Fruit fly (Drosophila melanogaster): ENCODE data around the gene Mcr.

DNA sequence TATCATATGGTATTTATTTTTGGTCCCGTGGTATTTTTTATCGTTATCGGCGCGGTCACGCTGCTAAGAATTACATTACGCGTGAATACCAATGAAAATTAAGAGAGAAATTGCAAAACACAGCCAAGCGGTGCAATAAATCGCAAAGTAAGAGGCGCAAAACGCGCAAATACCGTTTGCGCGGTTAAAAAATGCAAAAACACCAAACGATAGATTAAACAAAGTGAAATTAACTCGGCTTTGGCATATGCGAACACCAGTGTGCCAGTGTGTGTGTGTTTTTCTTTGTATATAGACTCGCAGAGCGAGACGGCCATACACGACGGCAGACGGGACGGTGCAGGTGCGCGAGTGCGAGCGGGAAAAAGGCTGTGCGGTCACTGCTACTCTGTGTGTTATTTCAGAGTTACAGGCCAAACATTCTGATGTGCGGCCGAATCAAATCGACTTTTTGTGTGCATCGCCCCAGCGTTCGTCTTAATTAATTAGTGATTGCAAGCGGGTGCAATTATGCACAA is 52.0 kb downstream of the Mcr start, which contains the start of gene Cka:
- TF ChIP-seq CG6276 (GFP tag; optimal IDR thresholded peaks at IDR 0.05) (no peak), net (GFP tag; optimal IDR thresholded peaks at IDR 0.05) (peak; percentile 13), eg (GFP tag; IDR thresholded peaks at IDR 0.05) (peak; percentile 63), vri (GFP tag; optimal IDR thresholded peaks at IDR 0.05) (peak; percentile 35), OdsH (GFP tag; optimal IDR thresholded peaks at IDR 0.05) (no peak), acj6 (GFP tag; optimal IDR thresholded peaks at IDR 0.05) (no peak)
